Fruit fly (Drosophila melanogaster) whole organism, embryonic: ENCODE data around the gene CG34417.
A peak's percentile ranks its signal among the peaks of the same experiment; 100 is the strongest.

Source experiments
- Adf1 ChIP-seq: fragments of 200-800 bp; sonication (Bioruptor generic); IDR thresholded peaks from 2 replicates; pipeline ENCODE4 v1.3.6; 2022; ENCODE audit warnings: missing biosample characterization, missing genetic modification characterization
- Bgb ChIP-seq: fragments of 200-800 bp; sonication (Bioruptor generic); IDR thresholded peaks from 2 replicates; pipeline ENCODE4 v1.3.6; 2022; ENCODE audit warnings: missing biosample characterization, missing genetic modification characterization; ENCODE audit not compliant: partially characterized antibody
- CG10366 ChIP-seq: fragments of 200-800 bp; sonication (Bioruptor generic); IDR thresholded peaks from 2 replicates; pipeline ENCODE4 v1.3.6; 2022; ENCODE audit warnings: missing biosample characterization, missing genetic modification characterization
- CG11696 ChIP-seq: fragments of 200-800 bp; sonication (Bioruptor generic); IDR thresholded peaks from 2 replicates; pipeline ENCODE4 v1.3.6; 2022; ENCODE audit warnings: missing biosample characterization, missing genetic modification characterization
- CG12104 ChIP-seq: fragments of 200-800 bp; sonication (Bioruptor generic); optimal IDR thresholded peaks from 3 replicates; lab custom pipeline; 2016; ENCODE audit warnings: missing biosample characterization, missing genetic modification characterization
- CG12219 ChIP-seq: fragments of 200-800 bp; sonication (Bioruptor generic); optimal IDR thresholded peaks from 3 replicates; lab custom pipeline; 2018; ENCODE audit warnings: missing biosample characterization, mild to moderate bottlenecking, missing genetic modification characterization
- CG15601 ChIP-seq: fragments of 200-800 bp; sonication (Bioruptor generic); optimal IDR thresholded peaks from 3 replicates; lab custom pipeline; 2019; ENCODE audit warnings: missing biosample characterization, mild to moderate bottlenecking, missing genetic modification characterization, moderate library complexity
- CG17328 ChIP-seq: fragments of 200-800 bp; sonication (Bioruptor generic); IDR thresholded peaks from 2 replicates; pipeline ENCODE4 v1.3.6; 2022; ENCODE audit warnings: missing biosample characterization, missing genetic modification characterization
- CG17385 ChIP-seq: fragments of 200-800 bp; sonication (Bioruptor generic); optimal IDR thresholded peaks from 3 replicates; lab custom pipeline; 2018; ENCODE audit warnings: missing biosample characterization, mild to moderate bottlenecking, missing genetic modification characterization
- CG17829 ChIP-seq: fragments of 200-800 bp; optimal IDR thresholded peaks from 2 replicates; lab custom pipeline; 2019; ENCODE audit warnings: missing biosample characterization, mild to moderate bottlenecking, missing genetic modification characterization, moderate library complexity
- CG18764 ChIP-seq: fragments of 200-800 bp; sonication (Bioruptor generic); optimal IDR thresholded peaks from 3 replicates; lab custom pipeline; 2016; ENCODE audit warnings: missing biosample characterization, missing genetic modification characterization
- CG2116 ChIP-seq: fragments of 200-800 bp; sonication (Bioruptor generic); optimal IDR thresholded peaks from 3 replicates; lab custom pipeline; 2018; ENCODE audit warnings: missing biosample characterization, mild to moderate bottlenecking, missing genetic modification characterization
- CG2875 ChIP-seq: fragments of 200-800 bp; sonication (Bioruptor generic); optimal IDR thresholded peaks from 2 replicates; lab custom pipeline; 2017; ENCODE audit warnings: missing biosample characterization, mild to moderate bottlenecking, missing genetic modification characterization, missing genetic modification reagents
- CG30431 ChIP-seq: fragments of 200-800 bp; sonication (Bioruptor generic); optimal IDR thresholded peaks from 2 replicates; lab custom pipeline; 2017; ENCODE audit warnings: missing biosample characterization, missing genetic modification characterization
- CG4617 ChIP-seq: fragments of 200-800 bp; sonication (Bioruptor generic); optimal IDR thresholded peaks from 3 replicates; lab custom pipeline; 2016; ENCODE audit warnings: missing biosample characterization, missing genetic modification characterization, borderline replicate concordance
- CG4854 ChIP-seq: fragments of 200-800 bp; sonication (Bioruptor generic); optimal IDR thresholded peaks from 2 replicates; lab custom pipeline; 2016; ENCODE audit warnings: missing biosample characterization, missing genetic modification characterization, inconsistent platforms
- CG8765 ChIP-seq: fragments of 200-800 bp; sonication (Bioruptor generic); IDR thresholded peaks from 2 replicates; pipeline ENCODE4 v1.3.6; 2022; ENCODE audit warnings: missing biosample characterization, missing genetic modification characterization
- CG9437 ChIP-seq: fragments of 200-800 bp; sonication (Bioruptor generic); optimal IDR thresholded peaks from 2 replicates; lab custom pipeline; 2018; ENCODE audit warnings: missing biosample characterization, mild to moderate bottlenecking, missing genetic modification characterization
- CrebB ChIP-seq: fragments of 200-800 bp; sonication (Bioruptor generic); optimal IDR thresholded peaks from 3 replicates; lab custom pipeline; 2018; ENCODE audit warnings: missing biosample characterization, mild to moderate bottlenecking, missing genetic modification characterization
- Dp ChIP-seq: fragments of 200-800 bp; sonication (Bioruptor generic); optimal IDR thresholded peaks from 2 replicates; lab custom pipeline; 2018; ENCODE audit warnings: missing biosample characterization, mild to moderate bottlenecking, missing genetic modification characterization, moderate library complexity
- HHEX ChIP-seq: fragments of 200-800 bp; sonication (Bioruptor generic); optimal IDR thresholded peaks from 3 replicates; lab custom pipeline; 2017; ENCODE audit warnings: missing biosample characterization, mild to moderate bottlenecking, missing genetic modification characterization, missing genetic modification reagents
- HLH54F ChIP-seq: fragments of 200-800 bp; sonication (Bioruptor generic); optimal IDR thresholded peaks from 3 replicates; lab custom pipeline; 2016; ENCODE audit warnings: missing biosample characterization, missing genetic modification characterization
- Hand ChIP-seq: fragments of 200-800 bp; sonication (Bioruptor generic); optimal IDR thresholded peaks from 2 replicates; lab custom pipeline; 2017; ENCODE audit warnings: mild to moderate bottlenecking, missing biosample characterization, missing genetic modification reagents, missing genetic modification characterization
- HmgD ChIP-seq: fragments of 200-800 bp; sonication (Bioruptor generic); optimal IDR thresholded peaks from 3 replicates; lab custom pipeline; 2016; ENCODE audit warnings: missing biosample characterization, missing genetic modification characterization
- Lpt ChIP-seq: fragments of >200 bp; optimal IDR thresholded peaks from 2 replicates; lab custom pipeline; 2018; ENCODE audit warnings: missing biosample characterization, missing genetic modification characterization
- Mes4 ChIP-seq: fragments of 200-800 bp; sonication (Bioruptor generic); optimal IDR thresholded peaks from 2 replicates; lab custom pipeline; 2016; ENCODE audit warnings: missing biosample characterization, missing genetic modification characterization
- NC2β ChIP-seq: fragments of 200-800 bp; sonication (Bioruptor generic); optimal IDR thresholded peaks from 2 replicates; lab custom pipeline; 2016; ENCODE audit warnings: missing biosample characterization, missing genetic modification characterization
- NfI ChIP-seq: fragments of 200-800 bp; sonication (Bioruptor generic); optimal IDR thresholded peaks from 3 replicates; lab custom pipeline; 2018; ENCODE audit warnings: missing biosample characterization, mild to moderate bottlenecking, missing genetic modification characterization, moderate library complexity
- Optix ChIP-seq: fragments of 200-800 bp; sonication (Bioruptor generic); IDR thresholded peaks from 3 replicates; pipeline ENCODE4 v1.3.6; 2022; ENCODE audit warnings: missing biosample characterization, missing genetic modification characterization
- Sry-β ChIP-seq: fragments of 200-800 bp; sonication (Bioruptor generic); optimal IDR thresholded peaks from 2 replicates; lab custom pipeline; 2018; ENCODE audit warnings: missing biosample characterization, mild to moderate bottlenecking, missing genetic modification characterization, moderate library complexity
- Tbp ChIP-seq: fragments of >200 bp; optimal IDR thresholded peaks from 2 replicates; lab custom pipeline; 2018; ENCODE audit warnings: missing biosample characterization, missing genetic modification characterization
- Vsx1 ChIP-seq: fragments of 200-800 bp; sonication (Bioruptor generic); optimal IDR thresholded peaks from 2 replicates; lab custom pipeline; 2017; ENCODE audit warnings: missing biosample characterization, mild to moderate bottlenecking, missing genetic modification characterization, missing genetic modification reagents
- ara ChIP-seq: fragments of 200-800 bp; sonication (Bioruptor generic); IDR thresholded peaks from 2 replicates; pipeline ENCODE4 v1.3.6; 2022; ENCODE audit warnings: missing biosample characterization, missing genetic modification characterization
- bab2 ChIP-seq: fragments of 200-800 bp; sonication (Bioruptor generic); optimal IDR thresholded peaks from 2 replicates; lab custom pipeline; 2016; ENCODE audit warnings: missing biosample characterization, missing genetic modification characterization
- bbx ChIP-seq: fragments of 200-800 bp; sonication (Bioruptor generic); IDR thresholded peaks from 2 replicates; pipeline ENCODE4 v1.3.6; 2022; ENCODE audit warnings: missing biosample characterization, missing genetic modification characterization; ENCODE audit not compliant: partially characterized antibody
- corto ChIP-seq: fragments of 200-800 bp; sonication (Bioruptor generic); optimal IDR thresholded peaks from 2 replicates; lab custom pipeline; 2016; ENCODE audit warnings: missing biosample characterization, mild to moderate bottlenecking, missing genetic modification characterization, moderate library complexity
- dmrt11E ChIP-seq: fragments of 200-800 bp; sonication (Bioruptor generic); optimal IDR thresholded peaks from 3 replicates; lab custom pipeline; 2018; ENCODE audit warnings: missing biosample characterization, mild to moderate bottlenecking, missing genetic modification characterization, moderate library complexity
- dmrt99B ChIP-seq: fragments of 200-800 bp; sonication (Bioruptor generic); optimal IDR thresholded peaks from 2 replicates; lab custom pipeline; 2018; ENCODE audit warnings: missing biosample characterization, mild to moderate bottlenecking, missing genetic modification characterization, moderate library complexity
- ems ChIP-seq: fragments of 200-800 bp; sonication (Bioruptor generic); optimal IDR thresholded peaks from 3 replicates; lab custom pipeline; 2016; ENCODE audit warnings: missing biosample characterization, missing genetic modification characterization
- en ChIP-seq: fragments of 200-800 bp; sonication (Bioruptor generic); optimal IDR thresholded peaks from 2 replicates; lab custom pipeline; 2016; ENCODE audit warnings: missing biosample characterization, missing genetic modification characterization
- gt ChIP-seq: fragments of 200-800 bp; sonication (Bioruptor generic); IDR thresholded peaks from 2 replicates; pipeline ENCODE4 v1.3.6; 2022; ENCODE audit warnings: missing biosample characterization, missing genetic modification characterization
- inv ChIP-seq: fragments of 200-800 bp; sonication (Bioruptor generic); IDR thresholded peaks from 2 replicates; pipeline ENCODE4 v1.3.6; 2022; ENCODE audit warnings: missing biosample characterization, missing genetic modification characterization; ENCODE audit not compliant: partially characterized antibody
- knrl ChIP-seq: fragments of 200-800 bp; sonication (Bioruptor generic); IDR thresholded peaks from 3 replicates; pipeline ENCODE4 v1.3.6; 2022; ENCODE audit warnings: missing biosample characterization, missing genetic modification characterization; ENCODE audit not compliant: partially characterized antibody
- oc ChIP-seq: fragments of 200-800 bp; sonication (Bioruptor generic); optimal IDR thresholded peaks from 2 replicates; lab custom pipeline; 2018; ENCODE audit warnings: missing biosample characterization, mild to moderate bottlenecking, missing genetic modification characterization, moderate library complexity
- onecut ChIP-seq: fragments of 200-800 bp; sonication (Bioruptor generic); IDR thresholded peaks from 2 replicates; pipeline ENCODE4 v1.3.6; 2022; ENCODE audit warnings: missing biosample characterization, missing genetic modification characterization
- org-1 ChIP-seq: fragments of 200-800 bp; sonication (Bioruptor generic); optimal IDR thresholded peaks from 2 replicates; lab custom pipeline; 2017; ENCODE audit warnings: missing biosample characterization, missing genetic modification characterization
- rib ChIP-seq: fragments of 200-800 bp; sonication (Bioruptor generic); IDR thresholded peaks from 2 replicates; pipeline ENCODE4 v1.3.6; 2022; ENCODE audit warnings: missing biosample characterization, missing genetic modification characterization
- sens-2 ChIP-seq: fragments of 200-800 bp; sonication (Bioruptor generic); IDR thresholded peaks from 2 replicates; pipeline ENCODE4 v1.3.6; 2022; ENCODE audit warnings: missing biosample characterization, missing genetic modification characterization
- so ChIP-seq: fragments of 200-800 bp; sonication (Bioruptor generic); IDR thresholded peaks from 3 replicates; pipeline ENCODE4 v1.3.6; 2022; ENCODE audit warnings: missing biosample characterization, missing genetic modification characterization
- sr ChIP-seq: fragments of 200-800 bp; sonication (Bioruptor generic); IDR thresholded peaks from 3 replicates; pipeline ENCODE4 v1.3.6; 2022; ENCODE audit warnings: missing biosample characterization, missing genetic modification characterization
- unc-4 ChIP-seq: fragments of 200-800 bp; sonication (Bioruptor generic); IDR thresholded peaks from 2 replicates; pipeline ENCODE4 v1.3.6; 2022; ENCODE audit warnings: missing biosample characterization, missing genetic modification characterization; ENCODE audit not compliant: partially characterized antibody
- zen2 ChIP-seq: fragments of 200-800 bp; sonication (Bioruptor generic); IDR thresholded peaks from 3 replicates; pipeline ENCODE4 v1.3.6; 2022; ENCODE audit warnings: missing biosample characterization, missing genetic modification characterization; ENCODE audit not compliant: partially characterized antibody

CG34417 gene

DNA sequence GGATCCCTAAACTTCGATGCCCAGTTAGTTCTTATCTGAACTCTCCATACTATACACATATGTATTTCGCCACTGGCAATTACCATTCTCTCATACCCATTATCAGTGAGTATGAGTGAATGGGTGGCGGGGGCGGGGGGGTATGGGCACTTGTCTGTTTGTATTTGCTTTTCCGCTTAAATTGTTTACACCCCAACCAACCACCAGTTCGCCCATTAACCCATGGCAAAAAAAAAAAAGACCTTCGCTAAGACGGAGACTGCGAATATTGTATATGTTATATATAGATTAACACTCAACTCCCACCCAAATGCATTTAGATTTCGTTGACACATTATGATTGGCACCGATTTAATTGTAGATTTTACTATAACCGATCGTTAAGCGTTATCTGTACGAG lies 51.5 kb downstream of the CG34417 start (continued):
- TF ChIP-seq rib (GFP tag; lab: Robert Waterston, UW) (no peak), oc (tag; lab: Kevin White, UChicago) (peak; percentile 80), dmrt11E (tag; lab: Kevin White, UChicago) (no peak), sens-2 (GFP tag; lab: Robert Waterston, UW) (no peak), HmgD (GFP tag; lab: Kevin White, UChicago) (no peak), CG4617 (GFP tag; lab: Kevin White, UChicago) (no peak), Lpt (GFP tag; lab: Kevin White, UChicago) (no peak), NC2β (GFP tag; lab: Kevin White, UChicago) (no peak), HLH54F (GFP tag; lab: Kevin White, UChicago) (no peak), dmrt99B (no peak), CG4854 (GFP tag; lab: Kevin White, UChicago) (no peak), CG9437 (no peak), inv (GFP tag; lab: Robert Waterston, UW) (no peak), onecut (GFP tag; lab: Robert Waterston, UW) (peak; percentile 10; the same call in 1 of the 2 replicates), CG30431 (GFP tag; lab: Kevin White, UChicago) (no peak), bbx (GFP tag; lab: Robert Waterston, UW) (no peak), sr (GFP tag; lab: Robert Waterston, UW) (no peak), ara (GFP tag; lab: Robert Waterston, UW) (no peak), CG11696 (GFP tag; lab: Robert Waterston, UW) (no peak), CrebB (tag; lab: Kevin White, UChicago) (peak; percentile 45), NfI (peak; percentile 16), CG18764 (GFP tag; lab: Kevin White, UChicago) (no peak), CG10366 (GFP tag; lab: Robert Waterston, UW) (no peak), CG2875 (GFP tag; lab: Kevin White, UChicago) (peak; percentile 37), en (no peak), Vsx1 (GFP tag; lab: Kevin White, UChicago) (peak; percentile 48), bab2 (GFP tag; lab: Kevin White, UChicago) (peak; percentile 21), so (GFP tag; lab: Robert Waterston, UW) (no peak), knrl (GFP tag; lab: Robert Waterston, UW) (no peak), unc-4 (GFP tag; lab: Robert Waterston, UW) (no peak), Adf1 (GFP tag; lab: Robert Waterston, UW) (no peak), Bgb (GFP tag; lab: Robert Waterston, UW) (no peak), zen2 (GFP tag; lab: Robert Waterston, UW) (no peak), CG8765 (GFP tag; lab: Robert Waterston, UW) (no peak), Optix (GFP tag; lab: Robert Waterston, UW) (no peak), ems (GFP tag; lab: Kevin White, UChicago) (no peak), CG15601 (no peak), CG17829 (tag; lab: Kevin White, UChicago) (no peak), Hand (GFP tag; lab: Kevin White, UChicago) (no peak), org-1 (GFP tag; lab: Kevin White, UChicago) (no peak), Sry-β (GFP tag; lab: Kevin White, UChicago) (no peak), CG12219 (GFP tag; lab: Kevin White, UChicago) (no peak), corto (GFP tag; lab: Kevin White, UChicago) (no peak), CG17328 (GFP tag; lab: Robert Waterston, UW) (no peak), CG12104 (GFP tag; lab: Kevin White, UChicago) (peak; percentile 32), Tbp (GFP tag; lab: Kevin White, UChicago) (no peak), CG17385 (GFP tag; lab: Kevin White, UChicago) (peak; percentile 20), gt (GFP tag; lab: Robert Waterston, UW) (no peak), CG2116 (GFP tag; lab: Kevin White, UChicago) (no peak), Dp (no peak), Mes4 (GFP tag; lab: Kevin White, UChicago) (no peak), HHEX (peak; percentile 56)
